Fruit fly (Drosophila melanogaster) Kc167 (cell line): Measurements from ENCODE around the gene CG5087.

Experiments
- Myc ChIP-seq: fragments of >200 bp; optimal IDR thresholded peaks from 2 replicates; lab custom pipeline; 2017; ENCODE audit warnings: missing external identifiers
- Sin3A ChIP-seq: fragments of >200 bp; optimal IDR thresholded peaks from 2 replicates; lab custom pipeline; 2018; ENCODE audit warnings: missing external identifiers
- h ChIP-seq: fragments of >200 bp; optimal IDR thresholded peaks from 3 replicates; lab custom pipeline; 2018; ENCODE audit warnings: missing external identifiers
- insv ChIP-seq: fragments of >200 bp; optimal IDR thresholded peaks from 3 replicates; lab custom pipeline; 2018; ENCODE audit warnings: missing external identifiers
- psq ChIP-seq: fragments of >200 bp; optimal IDR thresholded peaks from 2 replicates; lab custom pipeline; 2017; ENCODE audit warnings: missing external identifiers

DNA sequence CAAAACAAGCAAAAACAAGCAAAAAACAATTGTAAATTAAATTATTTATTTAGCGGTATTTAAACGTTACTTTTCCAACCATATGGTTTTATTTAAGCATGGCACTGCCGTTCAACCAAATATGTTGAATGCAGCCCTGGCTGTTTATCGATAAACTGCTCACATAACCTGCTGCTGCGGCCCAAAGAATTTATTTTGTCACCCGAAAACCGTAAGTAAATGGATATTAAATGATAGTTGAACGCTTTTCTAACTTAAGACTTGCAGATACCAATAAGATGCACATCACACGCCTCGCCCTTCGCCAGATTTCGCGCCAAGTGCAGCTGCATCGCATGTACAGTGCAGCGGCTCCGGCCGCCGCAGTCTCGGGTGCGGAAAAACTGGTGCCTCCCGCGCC is 41.3 kb upstream of the CG5087 start, which contains the start of gene mRpL12:
- TF ChIP-seq h (no peak), insv (no peak), Sin3A (lab: Kevin White, UChicago) (no peak), Myc (no peak), psq (no peak)
